Fruit fly (Drosophila melanogaster) S2 (cell line): ENCODE measurements around the gene PhKgamma.

ENCODE experiments used
- CG8478 ChIP-seq: fragments of >200 bp; optimal IDR thresholded peaks from 2 replicates; lab custom pipeline; 2018
- CTCF ChIP-seq, 2 experiments: fragments of >200 bp; optimal IDR thresholded peaks; 2 replicates each; lab custom pipeline; 2018

DNA sequence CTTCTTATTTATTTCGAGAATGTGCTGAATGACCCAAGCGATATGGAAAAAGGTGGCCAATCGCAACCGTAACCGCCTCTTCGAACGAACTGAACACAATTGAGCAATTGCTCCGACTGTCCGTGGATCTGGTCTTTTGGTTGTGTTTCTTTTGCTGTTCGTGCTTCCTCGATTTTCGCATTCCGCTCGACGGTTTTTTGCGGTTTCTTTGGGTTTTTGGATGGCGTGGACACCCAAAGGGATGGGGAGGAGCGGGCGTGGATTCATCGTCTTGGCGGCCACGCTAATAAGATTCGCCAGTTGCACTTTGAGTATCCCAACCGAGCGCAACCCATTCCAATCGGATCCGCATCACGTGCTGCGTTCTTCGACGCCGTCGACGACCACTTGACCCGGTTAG, 37.7 kb downstream of the PhKgamma start, which contains the start of gene inaF-B:
- TF ChIP-seq CTCF (optimal IDR thresholded peaks at IDR 0.05; lab: Kevin White, UChicago) (no peak), CG8478 (lab: Kevin White, UChicago) (no peak)
